Worm (Caenorhabditis elegans) whole organism, L4/young adult: ENCODE results near the gene W03G11.4.

ENCODE experiments used
- dao-5 ChIP-seq: sonication (generic microtip); optimal IDR thresholded peaks from 2 replicates; lab custom pipeline; 2016; ENCODE audit warnings: missing genotype, missing genetic modification characterization, moderate library complexity, missing compliant biosample characterization
- him-1 ChIP-seq: sonication (generic microtip); optimal IDR thresholded peaks from 2 replicates; lab custom pipeline; 2016; ENCODE audit warnings: missing genotype, missing genetic modification reagents, missing genetic modification characterization, missing compliant biosample characterization

ce11 chrX:12106004-12106403, 13.1 kb upstream of the W03G11.4 start:
- TF ChIP-seq dao-5 (tag; lab: Kevin White, UChicago), result peak; percentile 56
- peak; percentile 89 for TF ChIP-seq him-1
